Worm (Caenorhabditis elegans) whole organism, mixed stage, embryonic: ENCODE results near the gene T21E8.4.

Experiments
- ces-1 ChIP-seq: fragments of 150-350 bp; optimal IDR thresholded peaks from 2 replicates; lab custom pipeline; 2014; ENCODE audit warnings: missing biosample characterization, missing genetic modification reagents, missing genetic modification characterization
- flh-1 ChIP-seq: fragments of 200-800 bp; sonication (Bioruptor generic); optimal IDR thresholded peaks from 2 replicates; lab custom pipeline; 2018; ENCODE audit warnings: mild to moderate bottlenecking, missing genetic modification characterization, moderate library complexity, missing compliant biosample characterization
- mab-5 ChIP-seq: fragments of 150-350 bp; optimal IDR thresholded peaks from 2 replicates; lab custom pipeline; 2014; ENCODE audit warnings: missing biosample characterization, missing genetic modification characterization
- nhr-237 ChIP-seq: fragments of 150-350 bp; optimal IDR thresholded peaks from 2 replicates; lab custom pipeline; 2014; ENCODE audit warnings: missing biosample characterization, missing genetic modification characterization
- nhr-28 ChIP-seq: fragments of 150-350 bp; optimal IDR thresholded peaks from 2 replicates; lab custom pipeline; 2014; ENCODE audit warnings: missing biosample characterization, missing genetic modification characterization
- unc-39 ChIP-seq: fragments of 150-350 bp; optimal IDR thresholded peaks from 2 replicates; lab custom pipeline; 2014; ENCODE audit warnings: missing biosample characterization, missing genetic modification characterization

DNA sequence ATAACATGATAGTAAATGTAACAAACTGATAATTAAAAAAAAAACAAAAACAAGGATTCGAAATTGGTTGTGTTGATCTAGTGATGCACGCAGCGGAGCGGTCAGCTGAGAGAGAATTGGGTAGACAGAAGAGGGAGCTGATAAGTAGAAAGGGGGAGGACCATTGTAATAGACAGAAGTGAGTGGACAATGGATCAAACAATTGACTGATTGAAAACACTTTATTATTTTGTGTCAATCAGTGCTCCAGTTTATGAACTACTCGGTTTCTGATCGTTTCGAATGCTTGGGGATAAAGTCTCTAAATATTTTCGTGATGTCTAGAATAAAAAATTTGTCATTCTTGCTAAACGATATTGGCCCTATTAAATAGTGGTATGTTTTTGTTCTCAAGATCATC lies 46.0 kb upstream of the T21E8.4 start:
- TF ChIP-seq nhr-237 (tag; lab: Kevin White, UChicago) = no peak
- no peak for TF ChIP-seq ces-1
- TF ChIP-seq mab-5 (tag; lab: Kevin White, UChicago) = no peak
- TF ChIP-seq nhr-28 (tag; lab: Kevin White, UChicago) = no peak
- no peak for TF ChIP-seq unc-39
- no peak for TF ChIP-seq flh-1 (GFP tag; lab: Kevin White, UChicago)
